Worm (Caenorhabditis elegans) whole organism, young adult: ENCODE data around the gene fbxc-21.

ENCODE experiments used
- B0019.2 ChIP-seq: fragments of 200-800 bp; sonication (Bioruptor generic); conservative IDR thresholded peaks from 2 replicates; pipeline ENCODE4 v1.3.6; 2022; ENCODE audit warnings: missing genetic modification reagents, missing genetic modification characterization, missing compliant biosample characterization
- C17E4.6 ChIP-seq: fragments of 200-800 bp; sonication (Bioruptor generic); IDR thresholded peaks from 2 replicates; pipeline ENCODE4 v1.3.6; 2022; ENCODE audit warnings: missing genetic modification reagents, missing genetic modification characterization, missing compliant biosample characterization
- F57C9.4 ChIP-seq: sonication (generic microtip); optimal IDR thresholded peaks from 2 replicates; lab custom pipeline; 2017; ENCODE audit warnings: mild to moderate bottlenecking, missing genetic modification characterization, missing compliant biosample characterization
- lin-35 ChIP-seq, 3 experiments: fragments of 150-350 bp in 2 of 3; sonication (generic microtip) in 1 of 3; optimal IDR thresholded peaks; 2 replicates each; lab custom pipeline; 2014 to 2018; ENCODE audit warnings: missing biosample characterization in 3 of 3, missing genetic modification characterization in 3 of 3, missing genetic modification reagents in 3 of 3
- mcd-1 ChIP-seq: fragments of 200-800 bp; sonication (Bioruptor generic); IDR thresholded peaks from 2 replicates; pipeline ENCODE4 v1.3.6; 2022; ENCODE audit warnings: missing genetic modification reagents, missing genetic modification characterization, missing compliant biosample characterization
- unc-62 ChIP-seq: fragments of 150-350 bp; optimal IDR thresholded peaks from 2 replicates; lab custom pipeline; 2014; ENCODE audit warnings: missing biosample characterization, missing genetic modification reagents, missing genetic modification characterization

ce11 chrII:1738844-1739243, 46.1 kb upstream of the fbxc-21 start, which contains the start of the genes irld-9 and irld-33:
- TF ChIP-seq F57C9.4 (tag; lab: Kevin White, UChicago): no peak
- no peak for TF ChIP-seq C17E4.6
- no peak for TF ChIP-seq lin-35 (GFP tag; optimal IDR thresholded peaks at IDR 0.05; lab: Kevin White, UChicago)
- no peak for TF ChIP-seq mcd-1 (GFP tag; lab: Robert Waterston, UW)
- TF ChIP-seq B0019.2 (GFP tag; lab: Robert Waterston, UW): no peak
- TF ChIP-seq unc-62 (GFP tag; lab: Kevin White, UChicago): no peak
